Worm (Caenorhabditis elegans) whole organism, young adult: ENCODE results near the gene swt-5.

Experiments used
- B0035.1 ChIP-seq: sonication (generic microtip); optimal IDR thresholded peaks from 2 replicates; lab custom pipeline; 2016; ENCODE audit warnings: missing genetic modification characterization, mild to moderate bottlenecking, missing compliant biosample characterization, missing genotype, missing genetic modification reagents
- C17E4.6 ChIP-seq: fragments of 200-800 bp; sonication (Bioruptor generic); IDR thresholded peaks from 2 replicates; pipeline ENCODE4 v1.3.6; 2022; ENCODE audit warnings: missing genetic modification reagents, missing genetic modification characterization, missing compliant biosample characterization
- F23B12.7 ChIP-seq: sonication (generic microtip); optimal IDR thresholded peaks from 2 replicates; lab custom pipeline; 2017; ENCODE audit warnings: missing genetic modification characterization, mild to moderate bottlenecking, missing compliant biosample characterization, antibody characterized with exemption, moderate library complexity; ENCODE audit not compliant: insufficient read depth
- F37B4.10 ChIP-seq: fragments of 200-800 bp; sonication (Bioruptor generic); IDR thresholded peaks from 2 replicates; pipeline ENCODE4 v1.3.6; 2022; ENCODE audit warnings: missing genetic modification characterization, missing compliant biosample characterization
- K12H6.12 ChIP-seq: fragments of 200-800 bp; sonication (Bioruptor generic); optimal IDR thresholded peaks from 2 replicates; lab custom pipeline; 2018; ENCODE audit warnings: mild to moderate bottlenecking, missing genetic modification characterization, missing compliant biosample characterization
- Y95B8A.8 ChIP-seq: fragments of 200-800 bp; sonication (Bioruptor generic); IDR thresholded peaks from 2 replicates; pipeline ENCODE4 v1.3.6; 2022; ENCODE audit warnings: missing genetic modification reagents, missing genetic modification characterization, missing compliant biosample characterization
- akir-1 ChIP-seq: fragments of 200-800 bp; sonication (Bioruptor generic); optimal IDR thresholded peaks from 2 replicates; lab custom pipeline; 2018; ENCODE audit warnings: mild to moderate bottlenecking, missing genetic modification characterization, moderate library complexity, missing compliant biosample characterization
- ama-1 ChIP-seq, 3 experiments: fragments of 150-350 bp in 1 of 3; sonication (generic microtip) in 2 of 3; optimal IDR thresholded peaks; 2 replicates each; lab custom pipeline; 2014 to 2018; ENCODE audit warnings: missing biosample characterization in 2 of 3, missing genetic modification characterization in 2 of 3, missing genetic modification reagents in 2 of 3
- aptf-2 ChIP-seq: fragments of 200-800 bp; sonication (Bioruptor generic); conservative IDR thresholded peaks from 2 replicates; pipeline ENCODE4 v1.3.6; 2022; ENCODE audit warnings: missing genetic modification reagents, missing genetic modification characterization, missing compliant biosample characterization
- athp-1 ChIP-seq: sonication (generic microtip); optimal IDR thresholded peaks from 2 replicates; lab custom pipeline; 2017; ENCODE audit warnings: mild to moderate bottlenecking, missing genetic modification characterization, missing compliant biosample characterization
- attf-5 ChIP-seq: fragments of 200-800 bp; sonication (Bioruptor generic); optimal IDR thresholded peaks from 2 replicates; lab custom pipeline; 2018; ENCODE audit warnings: mild to moderate bottlenecking, missing genetic modification characterization, missing compliant biosample characterization
- bed-1 ChIP-seq: fragments of 200-800 bp; sonication (Bioruptor generic); IDR thresholded peaks from 2 replicates; pipeline ENCODE4 v1.3.6; 2022; ENCODE audit warnings: missing genetic modification reagents, missing genetic modification characterization, missing compliant biosample characterization
- ceh-79 ChIP-seq: sonication (generic microtip); optimal IDR thresholded peaks from 2 replicates; lab custom pipeline; 2017; ENCODE audit warnings: mild to moderate bottlenecking, missing genetic modification characterization, missing compliant biosample characterization
- ceh-91 ChIP-seq: fragments of 200-800 bp; sonication (Bioruptor generic); IDR thresholded peaks from 2 replicates; pipeline ENCODE4 v1.3.6; 2022; ENCODE audit warnings: missing genetic modification reagents, missing genetic modification characterization, missing compliant biosample characterization
- efl-1 ChIP-seq: fragments of 150-350 bp; optimal IDR thresholded peaks from 2 replicates; lab custom pipeline; 2014; ENCODE audit warnings: missing biosample characterization, missing genetic modification reagents, missing genetic modification characterization
- ekl-4 ChIP-seq: fragments of 200-800 bp; sonication (Bioruptor generic); IDR thresholded peaks from 2 replicates; pipeline ENCODE4 v1.3.6; 2022; ENCODE audit warnings: missing genetic modification reagents, missing genetic modification characterization, missing compliant biosample characterization
- fkh-3 ChIP-seq: sonication (generic microtip); optimal IDR thresholded peaks from 2 replicates; lab custom pipeline; 2016; ENCODE audit warnings: mild to moderate bottlenecking, missing genetic modification characterization, missing compliant biosample characterization
- gei-17 ChIP-seq: fragments of 200-800 bp; sonication (Bioruptor generic); optimal IDR thresholded peaks from 2 replicates; lab custom pipeline; 2018; ENCODE audit warnings: mild to moderate bottlenecking, missing genetic modification characterization, missing compliant biosample characterization
- hmg-20 ChIP-seq: fragments of 200-800 bp; sonication (Bioruptor generic); IDR thresholded peaks from 2 replicates; pipeline ENCODE4 v1.3.6; 2022; ENCODE audit warnings: missing genetic modification reagents, missing genetic modification characterization, missing compliant biosample characterization
- lin-35 ChIP-seq, 3 experiments: fragments of 150-350 bp in 2 of 3; sonication (generic microtip) in 1 of 3; optimal IDR thresholded peaks; 2 replicates each; lab custom pipeline; 2014 to 2018; ENCODE audit warnings: missing biosample characterization in 3 of 3, missing genetic modification characterization in 3 of 3, missing genetic modification reagents in 3 of 3
- lin-54 ChIP-seq: fragments of 200-800 bp; sonication (Bioruptor generic); optimal IDR thresholded peaks from 2 replicates; lab custom pipeline; 2018; ENCODE audit warnings: mild to moderate bottlenecking, missing genetic modification characterization, missing compliant biosample characterization
- nfyb-1 ChIP-seq: fragments of 200-800 bp; sonication (Bioruptor generic); IDR thresholded peaks from 2 replicates; pipeline ENCODE4 v1.3.6; 2022; ENCODE audit warnings: missing genetic modification reagents, missing genetic modification characterization, missing compliant biosample characterization
- nhr-179 ChIP-seq: sonication (generic microtip); optimal IDR thresholded peaks from 2 replicates; lab custom pipeline; 2016; ENCODE audit warnings: mild to moderate bottlenecking, missing genetic modification characterization, missing compliant biosample characterization
- nhr-27 ChIP-seq: fragments of 200-800 bp; sonication (Bioruptor generic); optimal IDR thresholded peaks from 2 replicates; lab custom pipeline; 2018; ENCODE audit warnings: mild to moderate bottlenecking, missing genetic modification characterization, moderate library complexity, missing compliant biosample characterization
- rec-8 ChIP-seq, 2 experiments: sonication (generic microtip); optimal IDR thresholded peaks; 2 replicates each; lab custom pipeline; 2016; ENCODE audit warnings: mild to moderate bottlenecking in 2 of 2, missing genetic modification characterization in 2 of 2, missing genetic modification reagents in 2 of 2, missing genotype in 2 of 2, missing biosample characterization in 1 of 2, missing compliant biosample characterization in 1 of 2, moderate library complexity in 1 of 2
- repo-1 ChIP-seq: sonication (generic microtip); optimal IDR thresholded peaks from 2 replicates; lab custom pipeline; 2017; ENCODE audit warnings: mild to moderate bottlenecking, missing genetic modification characterization, missing compliant biosample characterization
- rpc-1 ChIP-seq, 2 experiments: fragments of 150-350 bp in 1 of 2; sonication (generic microtip) in 1 of 2; optimal IDR thresholded peaks; 2 replicates each; lab custom pipeline; 2014 to 2018; ENCODE audit warnings: missing biosample characterization in 1 of 2, missing genetic modification characterization in 1 of 2, missing genetic modification reagents in 1 of 2, missing genotype in 1 of 2
- snpc-1.1 ChIP-seq: sonication (generic microtip); optimal IDR thresholded peaks from 2 replicates; lab custom pipeline; 2017; ENCODE audit warnings: missing genetic modification characterization, mild to moderate bottlenecking, missing compliant biosample characterization, antibody characterized with exemption, moderate library complexity, missing genotype, missing genetic modification reagents; ENCODE audit not compliant: insufficient read depth
- snpc-1.3 ChIP-seq: sonication (generic microtip); optimal IDR thresholded peaks from 2 replicates; lab custom pipeline; 2017; ENCODE audit warnings: missing genetic modification characterization, mild to moderate bottlenecking, missing compliant biosample characterization, antibody characterized with exemption, moderate library complexity, missing genotype, missing genetic modification reagents; ENCODE audit not compliant: insufficient read depth
- snpc-4 ChIP-seq, 5 experiments: fragments of 150-350 bp in 1 of 5; sonication (generic microtip) in 4 of 5; optimal IDR thresholded peaks; 2 replicates each; lab custom pipeline; 2014 to 2018; ENCODE audit warnings: missing genetic modification characterization in 5 of 5, missing biosample characterization in 3 of 5, antibody characterized with exemption in 2 of 5, mild to moderate bottlenecking in 2 of 5, missing compliant biosample characterization in 2 of 5, missing genotype in 2 of 5, moderate library complexity in 2 of 5, missing genetic modification reagents in 1 of 5
- tbp1 ChIP-seq: fragments of 200-800 bp; sonication (Bioruptor generic); optimal IDR thresholded peaks from 2 replicates; lab custom pipeline; 2018; ENCODE audit warnings: mild to moderate bottlenecking, missing genetic modification characterization, missing compliant biosample characterization
- tbx-9 ChIP-seq: sonication (generic microtip); optimal IDR thresholded peaks from 2 replicates; lab custom pipeline; 2016; ENCODE audit warnings: borderline replicate concordance, missing genetic modification characterization, inconsistent platforms, missing compliant biosample characterization
- ztf-18 ChIP-seq: sonication (generic microtip); optimal IDR thresholded peaks from 2 replicates; lab custom pipeline; 2016; ENCODE audit warnings: missing genotype, mild to moderate bottlenecking, missing genetic modification characterization, missing compliant biosample characterization
- ztf-22 ChIP-seq: fragments of 200-800 bp; sonication (Bioruptor generic); optimal IDR thresholded peaks from 2 replicates; lab custom pipeline; 2018; ENCODE audit warnings: mild to moderate bottlenecking, missing genetic modification characterization, moderate library complexity, missing compliant biosample characterization
- ztf-28 ChIP-seq: fragments of 200-800 bp; sonication (Bioruptor generic); IDR thresholded peaks from 2 replicates; pipeline ENCODE4 v1.3.6; 2022; ENCODE audit warnings: missing genetic modification reagents, missing genetic modification characterization, missing compliant biosample characterization

swt-5 gene

DNA sequence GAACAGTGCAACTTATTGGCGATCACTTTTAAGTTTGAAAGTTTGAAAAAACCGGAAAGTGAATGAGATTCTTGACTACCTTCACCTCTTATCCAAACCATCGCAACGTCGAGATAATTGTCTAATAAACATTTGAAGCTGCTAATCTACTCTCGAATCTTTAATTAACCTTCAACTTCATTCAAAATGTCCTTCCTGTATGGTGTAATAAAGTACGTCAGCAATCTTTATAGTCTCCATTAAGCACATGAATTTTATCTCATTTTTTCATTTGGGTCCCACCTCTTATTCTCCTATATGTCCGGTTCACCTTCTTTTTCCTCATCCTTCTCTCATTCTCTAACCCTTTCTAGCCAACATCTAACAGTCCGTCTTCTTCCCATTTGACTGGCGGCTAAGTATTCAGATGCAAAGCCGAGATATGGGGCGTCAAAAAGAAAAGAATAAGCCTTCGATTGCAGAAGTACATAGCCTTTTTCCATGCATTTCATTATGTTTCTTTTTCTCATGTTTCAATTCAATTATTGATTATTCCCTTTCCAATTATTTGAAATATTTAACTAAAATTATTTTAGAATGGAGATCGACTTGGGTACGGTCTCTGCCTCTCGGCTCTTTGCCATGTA is at the start of gene swt-5:
Gene swt-5 (plus strand): TSS at position 576 of the 626 bp plus-strand sequence.
- TF ChIP-seq tbp1 (GFP tag; lab: Kevin White, UChicago) (no peak), ama-1 (optimal IDR thresholded peaks at IDR 0.05; lab: Kevin White, UChicago) (no peak), ama-1 (GFP tag; optimal IDR thresholded peaks at IDR 0.05; lab: Kevin White, UChicago) (no peak), ztf-28 (GFP tag; lab: Robert Waterston, UW) (no peak), lin-54 (GFP tag; lab: Kevin White, UChicago) (no peak), bed-1 (no peak), athp-1 (no peak), ceh-79 (no peak), nhr-179 (tag; lab: Kevin White, UChicago) (no peak), rec-8 (tag; optimal IDR thresholded peaks at IDR 0.05; lab: Kevin White, UChicago) (no peak), ekl-4 (GFP tag; lab: Robert Waterston, UW) (no peak), F37B4.10 (GFP tag; lab: Robert Waterston, UW) (no peak), snpc-1.3 (tag; lab: Kevin White, UChicago) (no peak), tbx-9 (tag; lab: Kevin White, UChicago) (no peak), ztf-22 (GFP tag; lab: Kevin White, UChicago) (no peak), snpc-4 (GFP tag; optimal IDR thresholded peaks at IDR 0.05; lab: Kevin White, UChicago) (no peak), snpc-4 (tag; optimal IDR thresholded peaks at IDR 0.05; lab: Kevin White, UChicago) (no peak), akir-1 (GFP tag; lab: Kevin White, UChicago) (no peak)

DNA sequence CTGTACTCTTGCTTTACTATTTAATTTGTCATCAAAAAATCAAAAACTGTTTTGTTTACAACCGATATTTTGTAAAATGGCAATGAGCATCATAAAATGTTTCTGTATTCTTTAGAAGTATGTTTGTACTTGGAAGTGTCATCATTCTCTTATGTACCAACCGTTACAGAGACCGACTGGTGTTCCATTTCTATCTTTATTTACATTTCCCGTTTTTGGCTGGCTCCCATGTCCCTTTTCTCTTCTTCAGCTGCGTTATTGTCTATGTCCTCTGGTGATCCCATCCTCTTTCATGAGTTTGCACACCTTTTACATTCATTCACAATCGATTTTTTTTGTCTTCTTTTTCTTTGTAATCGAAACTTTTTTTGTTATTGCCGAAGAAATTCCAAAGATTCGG is 49.7 kb upstream of the swt-5 start:
- TF ChIP-seq athp-1: no peak
- no peak for TF ChIP-seq repo-1 (tag; lab: Kevin White, UChicago)
- no peak for TF ChIP-seq fkh-3 (tag; lab: Kevin White, UChicago)
- TF ChIP-seq lin-54 (GFP tag; lab: Kevin White, UChicago): no peak
- no peak for TF ChIP-seq ekl-4 (GFP tag; lab: Robert Waterston, UW)
- no peak for TF ChIP-seq efl-1
- no peak for TF ChIP-seq F37B4.10 (GFP tag; lab: Robert Waterston, UW)
- TF ChIP-seq K12H6.12 (tag; lab: Kevin White, UChicago): no peak
- TF ChIP-seq Y95B8A.8 (GFP tag; lab: Robert Waterston, UW): no peak
- no peak for TF ChIP-seq attf-5
- TF ChIP-seq tbx-9 (tag; lab: Kevin White, UChicago): no peak
- TF ChIP-seq B0035.1 (tag; lab: Kevin White, UChicago): no peak
- TF ChIP-seq snpc-4 (GFP tag; optimal IDR thresholded peaks at IDR 0.05; lab: Kevin White, UChicago): no peak
- no peak for TF ChIP-seq snpc-4 (tag; optimal IDR thresholded peaks at IDR 0.05; lab: Kevin White, UChicago)
- TF ChIP-seq akir-1 (GFP tag; lab: Kevin White, UChicago): no peak
- TF ChIP-seq snpc-1.1 (tag; lab: Kevin White, UChicago): no peak
- TF ChIP-seq nfyb-1 (GFP tag; lab: Robert Waterston, UW): no peak
- no peak for TF ChIP-seq ceh-91 (GFP tag; lab: Robert Waterston, UW)
- TF ChIP-seq nhr-27 (tag; lab: Kevin White, UChicago): no peak

- TF ChIP-seq lin-35 (GFP tag; optimal IDR thresholded peaks at IDR 0.05; lab: Kevin White, UChicago) (no peak), C17E4.6 (GFP tag; lab: Robert Waterston, UW) (no peak), aptf-2 (GFP tag; lab: Robert Waterston, UW) (no peak), hmg-20 (GFP tag; lab: Robert Waterston, UW) (no peak), gei-17 (GFP tag; lab: Kevin White, UChicago) (no peak), F23B12.7 (tag; lab: Kevin White, UChicago) (no peak), akir-1 (GFP tag; lab: Kevin White, UChicago) (no peak), ztf-18 (tag; lab: Kevin White, UChicago) (no peak), rpc-1 (optimal IDR thresholded peaks at IDR 0.05; lab: Kevin White, UChicago) (no peak), rpc-1 (tag; optimal IDR thresholded peaks at IDR 0.05; lab: Kevin White, UChicago) (no peak)
Measured at ce11 chrV:9453333-9453732, 47.9 kb upstream of the swt-5 start.
